Worm (Caenorhabditis elegans): ENCODE results near the gene vps-15.

- TF ChIP-seq mdl-1 (tag; optimal IDR thresholded peaks at IDR 0.05) = no peak
- no peak for TF ChIP-seq ceh-82 (tag; optimal IDR thresholded peaks at IDR 0.05)
- TF ChIP-seq F13H6.1 (tag; optimal IDR thresholded peaks at IDR 0.05) = no peak
Measured at ce11 chrII:11901110-11901509, 14.5 kb downstream of the vps-15 start, which contains the start of gene vab-23.

Measured in whole organism, L2 larva.